In genomic region chrX:13700642-13701233, ce11 we compare ENCODE assay signal across 2 worm cellular contexts.
A peak's percentile ranks its signal among the peaks of the same experiment; 100 is the strongest.
TF ChIP-seq lines count a peak whose summit lies in the region.

No protein-coding gene starts in this region.

TF ChIP-seq in whole organism, L1 larva, 84 proteins besides CTCF, POLR2A, EP300 and RAD21 (continued from another document):
- TF ChIP-seq efl-1 (optimal IDR thresholded peaks at IDR 0.05; lab: Kevin White, UChicago) (peak; percentile 88 to 94), efl-1 (GFP tag; optimal IDR thresholded peaks at IDR 0.05 in 1 of 2; lab: Kevin White, UChicago) (peak; percentile 47 to 98), nhr-237 (tag; optimal IDR thresholded peaks at IDR 0.05; lab: Kevin White, UChicago) (peak; percentile 97), ceh-8 (GFP tag; optimal IDR thresholded peaks at IDR 0.05; lab: Kevin White, UChicago) (peak; percentile 99), nhr-12 (tag; optimal IDR thresholded peaks at IDR 0.05; lab: Kevin White, UChicago) (peak; percentile 89), lin-14 (GFP tag; optimal IDR thresholded peaks at IDR 0.05; lab: Kevin White, UChicago) (peak; percentile 98), mep-1 (tag; optimal IDR thresholded peaks at IDR 0.05; lab: Kevin White, UChicago) (peak; percentile 100), lin-39 (tag; optimal IDR thresholded peaks at IDR 0.05; lab: Kevin White, UChicago) (peak; percentile 100), fkh-8 (tag; optimal IDR thresholded peaks at IDR 0.05; lab: Kevin White, UChicago) (peak; percentile 98), nhr-11 (tag; optimal IDR thresholded peaks at IDR 0.05; lab: Kevin White, UChicago) (peak; percentile 99), dpl-1 (GFP tag; optimal IDR thresholded peaks at IDR 0.05; lab: Kevin White, UChicago) (peak; percentile 63 to 72 (median 69)), C16A3.4 (tag; optimal IDR thresholded peaks at IDR 0.05; lab: Kevin White, UChicago) (peak; percentile 99), unc-30 (tag; optimal IDR thresholded peaks at IDR 0.05; lab: Kevin White, UChicago) (peak; percentile 72), tlp-1 (tag; optimal IDR thresholded peaks at IDR 0.05; lab: Kevin White, UChicago) (no peak), unc-98 (GFP tag; IDR thresholded peaks at IDR 0.05; lab: Robert Waterston, UW) (peak; percentile 94), egl-27 (tag; optimal IDR thresholded peaks at IDR 0.05; lab: Kevin White, UChicago) (peak; percentile 97 to 98), snpc-4 (tag; optimal IDR thresholded peaks at IDR 0.05; lab: Kevin White, UChicago) (peak; percentile 95), F16B12.6 (tag; optimal IDR thresholded peaks at IDR 0.05; lab: Kevin White, UChicago) (peak; percentile 25), lin-35 (GFP tag; optimal IDR thresholded peaks at IDR 0.05; lab: Kevin White, UChicago) (peak; percentile 82 to 94), sup-37 (GFP tag; optimal IDR thresholded peaks at IDR 0.05; lab: Kevin White, UChicago) (peak; percentile 95), isw-1 (GFP tag; IDR thresholded peaks at IDR 0.05; lab: Robert Waterston, UW) (peak; percentile 92), pax-3 (tag; optimal IDR thresholded peaks at IDR 0.05; lab: Kevin White, UChicago) (peak; percentile 96), lin-15B (tag; optimal IDR thresholded peaks at IDR 0.05; lab: Kevin White, UChicago) (peak; percentile 51), ztf-11 (tag; optimal IDR thresholded peaks at IDR 0.05; lab: Kevin White, UChicago) (peak; percentile 93 to 97), skn-1 (tag; optimal IDR thresholded peaks at IDR 0.05; lab: Kevin White, UChicago) (peak; percentile 98)

TF ChIP-seq in whole organism, young adult, 124 proteins besides CTCF, POLR2A, EP300 and RAD21 (continued from another document):
- TF ChIP-seq F23B12.7 (tag; optimal IDR thresholded peaks at IDR 0.05; lab: Kevin White, UChicago; ENCODE audit: insufficient read depth) (peak; percentile 98), hlh-26 (GFP tag; conservative IDR thresholded peaks at IDR 0.05; lab: Robert Waterston, UW) (no peak), hlh-12 (tag; optimal IDR thresholded peaks at IDR 0.05; lab: Kevin White, UChicago) (no peak), nhr-80 (tag; optimal IDR thresholded peaks at IDR 0.05; lab: Kevin White, UChicago) (peak; percentile 96), ZK185.1 (tag; optimal IDR thresholded peaks at IDR 0.05; lab: Kevin White, UChicago; ENCODE audit: poor library complexity, severe bottlenecking) (peak; percentile 99), tbx-9 (tag; optimal IDR thresholded peaks at IDR 0.05; lab: Kevin White, UChicago; ENCODE audit: borderline replicate concordance) (peak; percentile 9), F33H1.4 (GFP tag; IDR thresholded peaks at IDR 0.05; lab: Robert Waterston, UW) (peak; percentile 33), nfya-2 (GFP tag; IDR thresholded peaks at IDR 0.05; lab: Robert Waterston, UW) (0 out of 2 replicates have a peak, but pooled peaks have one; percentile 26), attf-5 (GFP tag; optimal IDR thresholded peaks at IDR 0.05; lab: Kevin White, UChicago) (peak; percentile 57), F52B5.7 (tag; optimal IDR thresholded peaks at IDR 0.05; lab: Kevin White, UChicago) (peak; percentile 94), rpc-1 (optimal IDR thresholded peaks at IDR 0.05; lab: Kevin White, UChicago) (peak; percentile 15), rpc-1 (tag; optimal IDR thresholded peaks at IDR 0.05; lab: Kevin White, UChicago) (no peak), F57C9.4 (tag; optimal IDR thresholded peaks at IDR 0.05; lab: Kevin White, UChicago) (peak; percentile 54), ztf-18 (tag; optimal IDR thresholded peaks at IDR 0.05; lab: Kevin White, UChicago) (peak; percentile 69), ztf-28 (GFP tag; IDR thresholded peaks at IDR 0.05; lab: Robert Waterston, UW) (no peak; the same call in 1 of the 2 replicates), lin-54 (GFP tag; optimal IDR thresholded peaks at IDR 0.05; lab: Kevin White, UChicago) (peak; percentile 91), repo-1 (tag; optimal IDR thresholded peaks at IDR 0.05; lab: Kevin White, UChicago) (peak; percentile 100), ceh-100 (GFP tag; IDR thresholded peaks at IDR 0.05; lab: Robert Waterston, UW) (peak; percentile 79), pbrm-1 (GFP tag; IDR thresholded peaks at IDR 0.05; lab: Robert Waterston, UW) (peak; percentile 94), him-1 (tag; optimal IDR thresholded peaks at IDR 0.05; lab: Kevin White, UChicago) (no peak), F39B2.1 (GFP tag; IDR thresholded peaks at IDR 0.05; lab: Robert Waterston, UW) (no peak), mxl-1 (tag; optimal IDR thresholded peaks at IDR 0.05; lab: Kevin White, UChicago) (peak; percentile 86), aptf-2 (GFP tag; conservative IDR thresholded peaks at IDR 0.05; lab: Robert Waterston, UW) (no peak), unc-62 (GFP tag; optimal IDR thresholded peaks at IDR 0.05; lab: Kevin White, UChicago) (peak; percentile 50), sdz-38 (tag; optimal IDR thresholded peaks at IDR 0.05; lab: Kevin White, UChicago) (no peak), madf-10 (tag; optimal IDR thresholded peaks at IDR 0.05; lab: Kevin White, UChicago) (peak; percentile 97), mel-28 (tag; optimal IDR thresholded peaks at IDR 0.05; lab: Kevin White, UChicago; ENCODE audit: borderline replicate concordance) (peak; percentile 61), ztf-3 (GFP tag; optimal IDR thresholded peaks at IDR 0.05; lab: Kevin White, UChicago) (peak; percentile 86)
TF ChIP-seq in whole organism, young adult: peak in this region for 91.
